Worm (Caenorhabditis elegans) whole organism, L1 larva: ENCODE data around the gene acs-20.

Experiments
- F16B12.6 ChIP-seq: fragments of 150-350 bp; optimal IDR thresholded peaks from 2 replicates; lab custom pipeline; 2014; ENCODE audit warnings: missing biosample characterization, missing genetic modification characterization
- Y116A8C.19 ChIP-seq: sonication (generic microtip); optimal IDR thresholded peaks from 2 replicates; lab custom pipeline; 2016; ENCODE audit warnings: missing compliant biosample characterization, missing genetic modification characterization, borderline replicate concordance
- blmp-1 ChIP-seq: fragments of 150-350 bp; optimal IDR thresholded peaks from 2 replicates; lab custom pipeline; 2014; ENCODE audit warnings: missing biosample characterization, missing genetic modification characterization
- ceh-63 ChIP-seq: fragments of 200-800 bp; sonication (Bioruptor generic); optimal IDR thresholded peaks from 2 replicates; lab custom pipeline; 2018; ENCODE audit warnings: mild to moderate bottlenecking, missing genetic modification characterization, missing compliant biosample characterization
- efl-1 ChIP-seq, 4 experiments: fragments of 150-350 bp; optimal IDR thresholded peaks in 3 of 4; peaks in 1 of 4; 1 replicate in 1 of 4; 2 replicates in 3 of 4; lab custom pipeline; 2014; ENCODE audit warnings: missing biosample characterization in 2 of 4, missing genetic modification characterization in 2 of 4, missing genetic modification reagents in 2 of 4
- efl-3 ChIP-seq: fragments of 200-800 bp; sonication (Bioruptor generic); optimal IDR thresholded peaks from 2 replicates; lab custom pipeline; 2018; ENCODE audit warnings: mild to moderate bottlenecking, missing genetic modification characterization, missing compliant biosample characterization
- ets-5 ChIP-seq: fragments of 200-800 bp; sonication (Bioruptor generic); IDR thresholded peaks from 2 replicates; pipeline ENCODE4 v1.3.6; 2022; ENCODE audit warnings: missing genetic modification characterization, missing compliant biosample characterization
- fkh-10 ChIP-seq: sonication (generic microtip); optimal IDR thresholded peaks from 2 replicates; lab custom pipeline; 2017; ENCODE audit warnings: missing biosample characterization, missing genetic modification reagents, missing genetic modification characterization
- grh-1 ChIP-seq: fragments of 200-800 bp; sonication (Bioruptor generic); IDR thresholded peaks from 2 replicates; pipeline ENCODE4 v1.3.6; 2022; ENCODE audit warnings: missing genetic modification reagents, missing genetic modification characterization, missing compliant biosample characterization
- nhr-20 ChIP-seq: sonication (generic microtip); optimal IDR thresholded peaks from 2 replicates; lab custom pipeline; 2016; ENCODE audit warnings: mild to moderate bottlenecking, missing genetic modification characterization, missing compliant biosample characterization
- zag-1 ChIP-seq: fragments of 150-350 bp; optimal IDR thresholded peaks from 2 replicates; lab custom pipeline; 2014; ENCODE audit warnings: missing biosample characterization, missing genetic modification characterization

Gene acs-20

ce11 chrIV:12359979-12360378 lies 38.5 kb downstream of the acs-20 start:
- no peak for TF ChIP-seq efl-1 (optimal IDR thresholded peaks at IDR 0.05; lab: Kevin White, UChicago)
- TF ChIP-seq efl-1 (GFP tag; optimal IDR thresholded peaks at IDR 0.05 in 1 of 2; lab: Kevin White, UChicago): peak in 1 of 2 experiments; percentile 30
- no peak for TF ChIP-seq ets-5
- peak; percentile 24 for TF ChIP-seq ceh-63 (GFP tag; lab: Kevin White, UChicago)

ce11 chrIV:12350235-12350634 lies 48.3 kb downstream of the acs-20 start:
- TF ChIP-seq fkh-10 (GFP tag; lab: Kevin White, UChicago) (peak; percentile 66), Y116A8C.19 (tag; lab: Kevin White, UChicago) (no peak)

DNA sequence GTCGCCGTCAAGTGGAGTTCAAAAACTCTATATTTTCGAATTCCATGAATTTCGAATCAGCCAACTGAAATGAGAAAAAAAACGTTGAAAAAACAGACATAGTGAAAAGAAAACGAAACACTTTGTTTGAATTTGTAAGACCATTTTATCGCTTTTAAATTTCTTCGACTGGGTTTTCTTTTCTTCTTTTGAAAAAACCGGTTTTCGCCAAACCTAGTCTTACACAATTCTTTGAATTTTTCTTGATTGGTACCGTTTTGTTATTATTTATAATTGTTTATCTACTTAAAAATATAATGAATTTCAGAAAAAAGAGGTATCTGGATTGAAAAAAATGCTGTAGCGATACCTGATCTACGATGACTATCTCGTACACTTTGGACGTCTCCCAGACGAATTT lies 48.9 kb downstream of the acs-20 start, which contains the start of gene best-22:
best-22 (plus strand) TSS at position 301 of the 400 bp plus-strand sequence.
- no peak for TF ChIP-seq nhr-20 (tag; lab: Kevin White, UChicago)
- peak; percentile 27 for TF ChIP-seq blmp-1 (tag; lab: Kevin White, UChicago)
- no peak for TF ChIP-seq zag-1 (tag; lab: Kevin White, UChicago)
- TF ChIP-seq grh-1 (GFP tag; lab: Robert Waterston, UW): peak; percentile 56; the same call in 1 of the 2 replicates
- TF ChIP-seq F16B12.6 (tag; lab: Kevin White, UChicago): no peak
- TF ChIP-seq efl-3 (GFP tag; lab: Kevin White, UChicago): no peak
